Fruit fly (Drosophila melanogaster) whole organism, embryonic: ENCODE results near the gene CG1103.

ENCODE experiments used
- Ada2b ChIP-seq: fragments of 200-800 bp; sonication (Bioruptor generic); IDR thresholded peaks from 2 replicates; pipeline ENCODE4 v1.3.6; 2022; ENCODE audit warnings: missing biosample characterization, missing genetic modification characterization
- Antp ChIP-seq: fragments of 200-800 bp; sonication (Bioruptor generic); optimal IDR thresholded peaks from 3 replicates; lab custom pipeline; 2016; ENCODE audit warnings: missing biosample characterization, missing genetic modification characterization
- Atf-2 ChIP-seq: fragments of 200-800 bp; sonication (Bioruptor generic); optimal IDR thresholded peaks from 2 replicates; lab custom pipeline; 2016; ENCODE audit warnings: missing biosample characterization, missing genetic modification characterization
- CG10565 ChIP-seq: fragments of 200-800 bp; sonication (Bioruptor generic); optimal IDR thresholded peaks from 3 replicates; lab custom pipeline; 2016; ENCODE audit warnings: missing biosample characterization, mild to moderate bottlenecking, missing genetic modification characterization
- CG13123 ChIP-seq: fragments of 200-800 bp; sonication (Bioruptor generic); optimal IDR thresholded peaks from 2 replicates; lab custom pipeline; 2016; ENCODE audit warnings: missing biosample characterization, missing genetic modification characterization
- CG13296 ChIP-seq: fragments of 200-800 bp; sonication (Bioruptor generic); optimal IDR thresholded peaks from 3 replicates; lab custom pipeline; 2018; ENCODE audit warnings: missing biosample characterization, mild to moderate bottlenecking, missing genetic modification characterization
- CG13424 ChIP-seq: fragments of 200-800 bp; sonication (Bioruptor generic); optimal IDR thresholded peaks from 2 replicates; lab custom pipeline; 2019; ENCODE audit warnings: missing biosample characterization, mild to moderate bottlenecking, missing genetic modification characterization, moderate library complexity
- CG14667 ChIP-seq: fragments of 200-800 bp; sonication (Bioruptor generic); IDR thresholded peaks from 2 replicates; pipeline ENCODE4 v1.3.6; 2022; ENCODE audit warnings: missing biosample characterization, missing genetic modification characterization
- CG14710 ChIP-seq: fragments of 200-800 bp; sonication (Bioruptor generic); optimal IDR thresholded peaks from 3 replicates; lab custom pipeline; 2019; ENCODE audit warnings: missing biosample characterization, mild to moderate bottlenecking, missing genetic modification characterization, moderate library complexity
- CG17568 ChIP-seq: fragments of 200-800 bp; sonication (Bioruptor generic); optimal IDR thresholded peaks from 2 replicates; lab custom pipeline; 2018; ENCODE audit warnings: missing biosample characterization, mild to moderate bottlenecking, missing genetic modification characterization, moderate library complexity
- CG18599 ChIP-seq: fragments of 200-800 bp; sonication (Bioruptor generic); optimal IDR thresholded peaks from 3 replicates; lab custom pipeline; 2017; ENCODE audit warnings: missing biosample characterization, missing genetic modification characterization, mild to moderate bottlenecking, moderate library complexity, missing genetic modification reagents
- CG6254 ChIP-seq: fragments of 200-800 bp; sonication (Bioruptor generic); optimal IDR thresholded peaks from 3 replicates; lab custom pipeline; 2017; ENCODE audit warnings: mild to moderate bottlenecking, missing biosample characterization, missing genetic modification reagents, missing genetic modification characterization
- CG6654 ChIP-seq: fragments of 200-800 bp; sonication (Bioruptor generic); optimal IDR thresholded peaks from 2 replicates; lab custom pipeline; 2017; ENCODE audit warnings: missing biosample characterization, mild to moderate bottlenecking, missing genetic modification characterization
- CG7839 ChIP-seq: fragments of 200-800 bp; sonication (Bioruptor generic); optimal IDR thresholded peaks from 3 replicates; lab custom pipeline; 2018; ENCODE audit warnings: missing biosample characterization, mild to moderate bottlenecking, missing genetic modification characterization, moderate library complexity
- CG8290 ChIP-seq, 3 experiments: fragments of 200-800 bp; sonication (Bioruptor generic); optimal IDR thresholded peaks; 2 replicates each; lab custom pipeline; 2016 to 2019; ENCODE audit warnings: missing biosample characterization in 3 of 3, missing genetic modification characterization in 3 of 3, mild to moderate bottlenecking in 2 of 3, moderate library complexity in 1 of 3
- CG8924 ChIP-seq: fragments of 200-800 bp; optimal IDR thresholded peaks from 3 replicates; lab custom pipeline; 2019; ENCODE audit warnings: missing biosample characterization, mild to moderate bottlenecking, missing genetic modification characterization, moderate library complexity
- CkIIα-i1 ChIP-seq: fragments of 200-800 bp; sonication (Bioruptor generic); IDR thresholded peaks from 2 replicates; pipeline ENCODE4 v1.3.6; 2022; ENCODE audit warnings: missing biosample characterization, missing genetic modification characterization
- E2f2 ChIP-seq: fragments of 200-800 bp; sonication (Bioruptor generic); IDR thresholded peaks from 2 replicates; pipeline ENCODE4 v1.3.6; 2022; ENCODE audit warnings: missing biosample characterization, missing genetic modification characterization
- Ets97D ChIP-seq: fragments of 200-800 bp; sonication (Bioruptor generic); optimal IDR thresholded peaks from 3 replicates; lab custom pipeline; 2016; ENCODE audit warnings: missing biosample characterization, missing genetic modification characterization
- HLH4C ChIP-seq: fragments of 200-800 bp; sonication (Bioruptor generic); IDR thresholded peaks from 3 replicates; pipeline ENCODE4 v1.3.6; 2022; ENCODE audit warnings: missing biosample characterization, missing genetic modification characterization; ENCODE audit not compliant: partially characterized antibody
- HmgZ ChIP-seq: fragments of 200-800 bp; sonication (Bioruptor generic); optimal IDR thresholded peaks from 2 replicates; lab custom pipeline; 2018; ENCODE audit warnings: missing biosample characterization, mild to moderate bottlenecking, missing genetic modification characterization
- Hr78 ChIP-seq, 2 experiments: fragments of 200-800 bp in 1 of 2; fragments of >200 bp in 1 of 2; sonication (Bioruptor generic) in 1 of 2; optimal IDR thresholded peaks; 2 replicates each; lab custom pipeline; 2017 to 2019; ENCODE audit warnings: missing biosample characterization in 2 of 2, missing genetic modification characterization in 2 of 2, mild to moderate bottlenecking in 1 of 2, moderate library complexity in 1 of 2
- Lhr ChIP-seq: fragments of 200-800 bp; sonication (Bioruptor generic); optimal IDR thresholded peaks from 3 replicates; lab custom pipeline; 2017; ENCODE audit warnings: mild to moderate bottlenecking, missing biosample characterization, missing genetic modification reagents, missing genetic modification characterization
- MESR4 ChIP-seq: fragments of 200-800 bp; sonication (Bioruptor generic); optimal IDR thresholded peaks from 2 replicates; lab custom pipeline; 2018; ENCODE audit warnings: missing biosample characterization, mild to moderate bottlenecking, missing genetic modification characterization, moderate library complexity
- MTF-1 ChIP-seq: fragments of 200-800 bp; sonication (Bioruptor generic); optimal IDR thresholded peaks from 2 replicates; lab custom pipeline; 2018; ENCODE audit warnings: missing biosample characterization, mild to moderate bottlenecking, missing genetic modification characterization, borderline replicate concordance
- Myb ChIP-seq: fragments of 200-800 bp; sonication (Bioruptor generic); optimal IDR thresholded peaks from 2 replicates; lab custom pipeline; 2016; ENCODE audit warnings: missing biosample characterization, missing genetic modification characterization
- Rx ChIP-seq: fragments of 200-800 bp; sonication (Bioruptor generic); IDR thresholded peaks from 2 replicates; pipeline ENCODE4 v1.3.6; 2022; ENCODE audit warnings: missing biosample characterization, missing genetic modification characterization
- YL-1 ChIP-seq: fragments of 200-800 bp; sonication (Bioruptor generic); optimal IDR thresholded peaks from 3 replicates; lab custom pipeline; 2017; ENCODE audit warnings: missing biosample characterization, mild to moderate bottlenecking, missing genetic modification characterization
- ab ChIP-seq: fragments of 200-800 bp; sonication (Bioruptor generic); optimal IDR thresholded peaks from 2 replicates; lab custom pipeline; 2016; ENCODE audit warnings: missing biosample characterization, missing genetic modification characterization
- amos ChIP-seq: fragments of 200-800 bp; sonication (Bioruptor generic); IDR thresholded peaks from 2 replicates; pipeline ENCODE4 v1.3.6; 2022; ENCODE audit warnings: missing biosample characterization, missing genetic modification characterization; ENCODE audit not compliant: partially characterized antibody
- bcd ChIP-seq: fragments of 200-800 bp; sonication (Bioruptor generic); optimal IDR thresholded peaks from 2 replicates; lab custom pipeline; 2017; ENCODE audit warnings: missing biosample characterization, mild to moderate bottlenecking, missing genetic modification characterization
- chm ChIP-seq: fragments of 200-800 bp; sonication (Bioruptor generic); IDR thresholded peaks from 2 replicates; pipeline ENCODE4 v1.3.6; 2022; ENCODE audit warnings: missing biosample characterization, missing genetic modification characterization
- ci ChIP-seq: fragments of 200-800 bp; sonication (Bioruptor generic); IDR thresholded peaks from 3 replicates; pipeline ENCODE4 v1.3.6; 2022; ENCODE audit warnings: missing biosample characterization, missing genetic modification characterization
- disco-r ChIP-seq: fragments of 200-800 bp; sonication (Bioruptor generic); optimal IDR thresholded peaks from 2 replicates; lab custom pipeline; 2016; ENCODE audit warnings: missing biosample characterization, missing genetic modification characterization
- dm ChIP-seq: fragments of 200-800 bp; sonication (Bioruptor generic); optimal IDR thresholded peaks from 3 replicates; lab custom pipeline; 2016; ENCODE audit warnings: missing biosample characterization, missing genetic modification characterization
- gcm2 ChIP-seq: fragments of 200-800 bp; sonication (Bioruptor generic); optimal IDR thresholded peaks from 2 replicates; lab custom pipeline; 2016; ENCODE audit warnings: missing biosample characterization, missing genetic modification characterization
- gfzf ChIP-seq: fragments of 200-800 bp; sonication (Bioruptor generic); optimal IDR thresholded peaks from 2 replicates; lab custom pipeline; 2016; ENCODE audit warnings: missing biosample characterization, mild to moderate bottlenecking, missing genetic modification characterization, moderate library complexity
- hb ChIP-seq: fragments of 200-800 bp; sonication (Bioruptor generic); IDR thresholded peaks from 3 replicates; pipeline ENCODE4 v1.3.6; 2022; ENCODE audit warnings: missing biosample characterization, missing genetic modification characterization; ENCODE audit not compliant: partially characterized antibody
- inv ChIP-seq: fragments of 200-800 bp; sonication (Bioruptor generic); IDR thresholded peaks from 2 replicates; pipeline ENCODE4 v1.3.6; 2022; ENCODE audit warnings: missing biosample characterization, missing genetic modification characterization; ENCODE audit not compliant: partially characterized antibody
- jing ChIP-seq: fragments of 200-800 bp; sonication (Bioruptor generic); optimal IDR thresholded peaks from 2 replicates; lab custom pipeline; 2018; ENCODE audit warnings: missing biosample characterization, mild to moderate bottlenecking, missing genetic modification characterization
- mld ChIP-seq: fragments of 200-800 bp; sonication (Bioruptor generic); IDR thresholded peaks from 3 replicates; pipeline ENCODE4 v1.3.6; 2022; ENCODE audit warnings: missing biosample characterization, missing genetic modification characterization; ENCODE audit not compliant: partially characterized antibody
- pros ChIP-seq: fragments of 200-800 bp; sonication (Bioruptor generic); optimal IDR thresholded peaks from 3 replicates; lab custom pipeline; 2019; ENCODE audit warnings: missing biosample characterization, mild to moderate bottlenecking, missing genetic modification characterization, moderate library complexity
- pzg ChIP-seq: fragments of 200-800 bp; sonication (Bioruptor generic); optimal IDR thresholded peaks from 3 replicates; lab custom pipeline; 2018; ENCODE audit warnings: missing biosample characterization, mild to moderate bottlenecking, missing genetic modification characterization, moderate library complexity
- rib ChIP-seq: fragments of 200-800 bp; sonication (Bioruptor generic); IDR thresholded peaks from 2 replicates; pipeline ENCODE4 v1.3.6; 2022; ENCODE audit warnings: missing biosample characterization, missing genetic modification characterization
- sima ChIP-seq: fragments of 200-800 bp; sonication (Bioruptor generic); optimal IDR thresholded peaks from 2 replicates; lab custom pipeline; 2016; ENCODE audit warnings: missing biosample characterization, missing genetic modification characterization
- sqz ChIP-seq: fragments of 200-800 bp; sonication (Bioruptor generic); optimal IDR thresholded peaks from 3 replicates; lab custom pipeline; 2018; ENCODE audit warnings: missing biosample characterization, mild to moderate bottlenecking, missing genetic modification characterization
- tna ChIP-seq: fragments of 200-800 bp; sonication (Bioruptor generic); IDR thresholded peaks from 2 replicates; pipeline ENCODE4 v1.3.6; 2022; ENCODE audit warnings: missing biosample characterization, missing genetic modification characterization; ENCODE audit not compliant: partially characterized antibody
- vfl ChIP-seq: fragments of 200-800 bp; sonication (Bioruptor generic); optimal IDR thresholded peaks from 2 replicates; lab custom pipeline; 2016; ENCODE audit warnings: missing biosample characterization, missing genetic modification characterization
- wdn ChIP-seq: fragments of 200-800 bp; sonication (Bioruptor generic); IDR thresholded peaks from 2 replicates; pipeline ENCODE4 v1.3.6; 2022; ENCODE audit warnings: missing biosample characterization, missing genetic modification characterization

CG1103 gene

dm6 chr3R:4337580-4337979 lies at the start of gene CG1103, which contains the start of gene Skp2:
CG1103 (plus strand) TSS chr3R:4337755.
Skp2 (minus strand) TSS chr3R:4337674.
- TF ChIP-seq ci (GFP tag; lab: Robert Waterston, UW) (0 out of 3 replicates have a peak, but pooled peaks have one; percentile 12), jing (GFP tag; lab: Kevin White, UChicago) (no peak), Ets97D (peak; percentile 56), disco-r (GFP tag; lab: Kevin White, UChicago) (no peak), E2f2 (GFP tag; lab: Robert Waterston, UW) (peak; percentile 91), CG14667 (GFP tag; lab: Robert Waterston, UW) (no peak), CG13296 (no peak), gfzf (peak; percentile 78), vfl (GFP tag; lab: Kevin White, UChicago) (no peak), hb (no peak), CG8924 (peak; percentile 28), Rx (no peak), CG17568 (GFP tag; lab: Kevin White, UChicago) (no peak), sima (GFP tag; lab: Kevin White, UChicago) (no peak), CG13123 (GFP tag; lab: Kevin White, UChicago) (no peak), pzg (GFP tag; lab: Kevin White, UChicago) (peak; percentile 89), rib (0 out of 2 replicates have a peak, but pooled peaks have one; percentile 51), pros (peak; percentile 79), CG10565 (GFP tag; lab: Kevin White, UChicago) (no peak), Antp (GFP tag; lab: Kevin White, UChicago) (no peak), YL-1 (GFP tag; lab: Kevin White, UChicago) (peak; percentile 90), bcd (GFP tag; lab: Kevin White, UChicago) (no peak), chm (no peak), CG18599 (GFP tag; lab: Kevin White, UChicago) (no peak), MESR4 (peak; percentile 79), inv (GFP tag; lab: Robert Waterston, UW) (no peak), wdn (no peak), ab (GFP tag; lab: Kevin White, UChicago) (no peak), Ada2b (no peak), HmgZ (tag; lab: Kevin White, UChicago) (peak; percentile 41), amos (GFP tag; lab: Robert Waterston, UW) (peak; percentile 47), Lhr (peak; percentile 59), CkIIα-i1 (GFP tag; lab: Robert Waterston, UW) (no peak), CG6654 (GFP tag; lab: Kevin White, UChicago) (no peak), CG7839 (tag; lab: Kevin White, UChicago) (no peak), CG6254 (no peak), sqz (GFP tag; lab: Kevin White, UChicago) (no peak), dm (GFP tag; lab: Kevin White, UChicago) (peak; percentile 16), CG8290 (GFP tag; optimal IDR thresholded peaks at IDR 0.05; lab: Kevin White, UChicago) (peak; percentile 11), CG8290 (tag; optimal IDR thresholded peaks at IDR 0.05; lab: Kevin White, UChicago) (peak in 1 of 2 experiments; percentile 64), Hr78 (GFP tag; optimal IDR thresholded peaks at IDR 0.05; lab: Kevin White, UChicago) (no peak), gcm2 (GFP tag; lab: Kevin White, UChicago) (no peak), HLH4C (GFP tag; lab: Robert Waterston, UW) (peak; percentile 46; the same call in 1 of the 3 replicates), Myb (GFP tag; lab: Kevin White, UChicago) (peak; percentile 27), Atf-2 (GFP tag; lab: Kevin White, UChicago) (no peak), CG14710 (peak; percentile 22), CG13424 (tag; lab: Kevin White, UChicago) (no peak), mld (GFP tag; lab: Robert Waterston, UW) (0 out of 3 replicates have a peak, but pooled peaks have one; percentile 46), MTF-1 (no peak), tna (GFP tag; lab: Robert Waterston, UW) (no peak)
